Worm (Caenorhabditis elegans): ENCODE data around the gene lgc-42.

- TF ChIP-seq him-1 (tag; optimal IDR thresholded peaks at IDR 0.05), result no peak
- TF ChIP-seq W03F9.2 (tag; optimal IDR thresholded peaks at IDR 0.05), result no peak
- TF ChIP-seq dao-5 (tag; optimal IDR thresholded peaks at IDR 0.05), result no peak
Observed at ce11 chrIII:1982597-1983244, 14.9 kb upstream of the lgc-42 start, which contains the start of gene srd-66.
